Fruit fly (Drosophila melanogaster): ENCODE data around the gene CG9706.

DNA sequence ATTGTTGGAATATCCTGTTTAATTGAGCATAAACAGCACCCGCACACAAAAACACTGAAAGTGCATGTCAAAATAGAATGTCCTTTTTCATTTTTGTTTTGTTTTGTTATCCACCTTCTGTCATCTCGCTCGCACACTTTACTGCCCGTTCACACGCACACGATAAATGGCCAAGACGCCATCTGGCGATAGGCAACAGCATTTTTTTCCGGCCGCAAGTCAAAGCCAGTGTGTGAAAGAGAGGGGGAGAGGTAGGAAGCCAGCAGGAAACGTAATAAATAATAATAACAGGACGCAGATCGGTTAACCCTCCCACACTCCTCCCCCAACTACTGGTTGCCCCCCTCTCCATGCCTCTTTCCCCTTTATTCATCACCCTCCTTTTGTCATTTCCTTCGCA, 12.9 kb upstream of the CG9706 start:
- TF ChIP-seq psq (optimal IDR thresholded peaks at IDR 0.05): no peak
- TF ChIP-seq insv (optimal IDR thresholded peaks at IDR 0.05): no peak
- TF ChIP-seq h (optimal IDR thresholded peaks at IDR 0.05): peak; percentile 6
- TF ChIP-seq ttk (optimal IDR thresholded peaks at IDR 0.05): no peak

All from Kc167 (cell line).